Fruit fly (Drosophila melanogaster): ENCODE results near the gene Actn3.

The Actn3 gene

DNA sequence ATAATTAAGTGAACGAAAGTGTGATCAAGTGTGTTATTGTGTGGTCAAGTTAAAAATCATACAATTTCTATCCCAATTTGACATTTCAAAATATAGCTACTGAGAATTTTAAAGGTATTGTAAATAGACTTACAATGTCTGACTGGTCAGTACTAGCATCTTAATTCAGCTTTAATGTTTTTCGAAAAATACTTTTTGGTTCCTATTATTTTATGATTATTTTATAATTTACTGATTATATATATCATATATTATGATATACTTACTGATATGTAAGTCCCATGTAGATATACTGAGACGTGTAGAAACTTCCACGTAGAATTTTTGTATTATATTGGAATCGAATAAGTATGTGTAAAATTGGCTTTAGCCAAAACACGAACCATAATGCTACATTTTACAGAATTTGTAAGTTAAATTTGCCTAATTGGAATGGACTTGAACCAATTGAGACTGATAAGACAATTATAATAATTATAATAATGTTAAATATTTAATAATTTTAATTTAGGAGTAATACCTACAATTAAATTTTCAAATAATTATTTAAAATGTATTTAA, at the start of gene Actn3:
TSS of gene Actn3 (minus strand) at position 51 of the 561 bp plus-strand sequence.
- TF ChIP-seq CG7045 (GFP tag; optimal IDR thresholded peaks at IDR 0.05) = no peak
- no peak for TF ChIP-seq tj (GFP tag; optimal IDR thresholded peaks at IDR 0.05)
- TF ChIP-seq CG33017 (tag; optimal IDR thresholded peaks at IDR 0.05) = no peak
- TF ChIP-seq toe (GFP tag; optimal IDR thresholded peaks at IDR 0.05) = no peak
- TF ChIP-seq ovo (GFP tag; optimal IDR thresholded peaks at IDR 0.05) = no peak
- TF ChIP-seq CG1620 (GFP tag; optimal IDR thresholded peaks at IDR 0.05) = no peak
- no peak for TF ChIP-seq CG7101 (tag; optimal IDR thresholded peaks at IDR 0.05)
- TF ChIP-seq Crg-1 (GFP tag; optimal IDR thresholded peaks at IDR 0.05) = no peak
- TF ChIP-seq pad (GFP tag; optimal IDR thresholded peaks at IDR 0.05) = no peak
- TF ChIP-seq CG12768 (GFP tag; optimal IDR thresholded peaks at IDR 0.05) = no peak
- no peak for TF ChIP-seq kay (GFP tag; ENCODE audit: borderline replicate concordance)
- TF ChIP-seq cic (GFP tag; optimal IDR thresholded peaks at IDR 0.05) = no peak
- TF ChIP-seq Hr96 (GFP tag; optimal IDR thresholded peaks at IDR 0.05) = no peak
- TF ChIP-seq CG14711 (tag; optimal IDR thresholded peaks at IDR 0.05) = no peak
- no peak for TF ChIP-seq bab1 (GFP tag; optimal IDR thresholded peaks at IDR 0.05)
- TF ChIP-seq cnc (optimal IDR thresholded peaks at IDR 0.05) = no peak
- TF ChIP-seq CG5204 (GFP tag; optimal IDR thresholded peaks at IDR 0.05) = no peak

DNA sequence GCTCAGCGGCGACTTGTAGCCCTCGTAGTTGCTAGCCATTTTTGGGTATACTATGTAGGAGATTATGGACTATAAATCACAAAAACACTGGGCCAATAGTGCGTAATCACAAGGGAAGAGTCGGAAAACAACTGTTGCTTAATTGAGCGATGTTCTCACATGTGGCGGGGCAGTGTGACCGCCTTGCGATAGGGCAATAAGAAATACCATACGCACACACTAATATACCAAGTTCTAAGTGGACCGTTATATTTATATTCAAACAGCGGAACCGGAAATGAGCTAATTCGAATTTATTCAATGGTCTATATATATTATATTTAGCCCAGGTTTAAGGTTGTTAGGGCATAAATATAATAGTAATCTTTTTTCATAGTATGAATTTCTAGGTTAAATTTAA, 43.4 kb upstream of the Actn3 start, which contains the start of gene Adsl:
TSS of gene Adsl (minus strand) at position 165 of the 400 bp plus-strand sequence.
- TF ChIP-seq bab1 (GFP tag; optimal IDR thresholded peaks at IDR 0.05) (peak; percentile 85), CG1620 (GFP tag; optimal IDR thresholded peaks at IDR 0.05) (peak; percentile 18), toe (GFP tag; optimal IDR thresholded peaks at IDR 0.05) (no peak), Clk (GFP tag; optimal IDR thresholded peaks at IDR 0.05) (no peak), CG7101 (tag; optimal IDR thresholded peaks at IDR 0.05) (peak; percentile 59), Hr96 (GFP tag; optimal IDR thresholded peaks at IDR 0.05) (peak; percentile 18), cnc (optimal IDR thresholded peaks at IDR 0.05) (no peak), CG5204 (GFP tag; optimal IDR thresholded peaks at IDR 0.05) (no peak), CG33017 (tag; optimal IDR thresholded peaks at IDR 0.05) (peak; percentile 56), ovo (GFP tag; optimal IDR thresholded peaks at IDR 0.05) (peak; percentile 51), kay (GFP tag; ENCODE audit: borderline replicate concordance) (peak; percentile 82), Mnt (GFP tag; optimal IDR thresholded peaks at IDR 0.05) (peak; percentile 84), Crg-1 (GFP tag; optimal IDR thresholded peaks at IDR 0.05) (no peak), CG14711 (tag; optimal IDR thresholded peaks at IDR 0.05) (peak; percentile 23), CG7045 (GFP tag; optimal IDR thresholded peaks at IDR 0.05) (peak; percentile 24), tj (GFP tag; optimal IDR thresholded peaks at IDR 0.05) (peak; percentile 28), CG12768 (GFP tag; optimal IDR thresholded peaks at IDR 0.05) (no peak), pad (GFP tag; optimal IDR thresholded peaks at IDR 0.05) (peak; percentile 46), CG11617 (GFP tag; optimal IDR thresholded peaks at IDR 0.05) (peak; percentile 65), cic (GFP tag; optimal IDR thresholded peaks at IDR 0.05) (no peak)

DNA sequence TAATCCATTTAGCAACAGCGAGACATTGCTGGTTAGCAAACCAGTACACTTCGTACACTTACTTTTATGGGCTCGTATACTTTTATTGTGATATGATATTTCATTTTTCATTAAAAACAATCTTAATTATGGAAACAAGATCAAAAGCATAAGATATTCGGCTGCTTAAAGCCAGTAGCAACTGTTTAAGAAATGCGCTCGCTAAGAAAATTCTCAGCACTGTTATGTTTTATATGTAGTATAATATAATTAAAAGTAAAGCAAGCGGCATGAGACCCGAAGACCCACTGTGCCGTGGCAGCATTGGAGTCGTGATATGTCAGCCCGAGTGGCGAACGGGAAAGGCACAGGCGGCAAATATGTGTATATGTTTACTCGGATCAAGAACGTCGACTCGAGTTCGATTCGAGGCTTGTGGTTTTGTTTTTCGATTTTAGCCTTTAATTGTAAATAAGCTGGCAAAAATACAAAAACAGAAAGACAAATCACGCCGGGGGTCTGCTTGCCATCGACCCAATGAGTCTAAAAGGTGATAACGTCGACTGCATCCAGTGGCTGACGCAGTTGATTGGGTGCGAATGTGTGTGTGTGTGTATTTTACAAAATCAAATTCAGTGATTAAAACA, 41.4 kb upstream of the Actn3 start:
- no peak for TF ChIP-seq CG14711 (tag; optimal IDR thresholded peaks at IDR 0.05)
- peak; percentile 7 for TF ChIP-seq CG5204 (GFP tag; optimal IDR thresholded peaks at IDR 0.05)
- TF ChIP-seq kay (GFP tag; ENCODE audit: borderline replicate concordance) = peak; percentile 36

DNA sequence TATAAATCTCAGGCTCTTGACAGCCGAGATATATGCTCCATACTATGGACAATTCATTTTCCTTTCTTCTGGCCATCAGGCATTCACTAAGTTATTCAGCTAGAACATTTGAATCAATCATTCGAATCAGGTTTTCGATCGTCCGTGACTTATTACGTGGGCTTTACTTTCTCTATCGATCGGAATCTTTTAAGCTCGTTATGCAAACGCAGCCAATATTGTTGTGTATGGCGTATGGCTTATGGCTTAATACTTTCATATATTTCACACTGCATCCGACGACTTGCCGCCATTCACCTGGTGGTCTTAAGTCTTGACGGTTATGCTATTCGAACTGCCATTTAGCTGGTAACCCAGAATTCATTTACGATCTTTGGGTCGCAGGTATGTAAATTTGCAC, 38.6 kb upstream of the Actn3 start:
- TF ChIP-seq Hr96 (GFP tag; optimal IDR thresholded peaks at IDR 0.05) = no peak
- TF ChIP-seq CG11617 (GFP tag; optimal IDR thresholded peaks at IDR 0.05) = no peak
- TF ChIP-seq CG14711 (tag; optimal IDR thresholded peaks at IDR 0.05) = no peak
- no peak for TF ChIP-seq Mnt (GFP tag; optimal IDR thresholded peaks at IDR 0.05)
- no peak for TF ChIP-seq CG7101 (tag; optimal IDR thresholded peaks at IDR 0.05)
- TF ChIP-seq tj (GFP tag; optimal IDR thresholded peaks at IDR 0.05) = no peak
- no peak for TF ChIP-seq CG12768 (GFP tag; optimal IDR thresholded peaks at IDR 0.05)
- no peak for TF ChIP-seq ovo (GFP tag; optimal IDR thresholded peaks at IDR 0.05)
- TF ChIP-seq toe (GFP tag; optimal IDR thresholded peaks at IDR 0.05) = no peak
- TF ChIP-seq pad (GFP tag; optimal IDR thresholded peaks at IDR 0.05) = no peak
- TF ChIP-seq CG1620 (GFP tag; optimal IDR thresholded peaks at IDR 0.05) = no peak
- no peak for TF ChIP-seq CG33017 (tag; optimal IDR thresholded peaks at IDR 0.05)
- TF ChIP-seq cic (GFP tag; optimal IDR thresholded peaks at IDR 0.05) = no peak
- TF ChIP-seq kay (GFP tag; ENCODE audit: borderline replicate concordance) = no peak
- TF ChIP-seq Clk (GFP tag; optimal IDR thresholded peaks at IDR 0.05) = no peak
- TF ChIP-seq bab1 (GFP tag; optimal IDR thresholded peaks at IDR 0.05) = no peak
- TF ChIP-seq CG7045 (GFP tag; optimal IDR thresholded peaks at IDR 0.05) = no peak
- no peak for TF ChIP-seq cnc (optimal IDR thresholded peaks at IDR 0.05)

DNA sequence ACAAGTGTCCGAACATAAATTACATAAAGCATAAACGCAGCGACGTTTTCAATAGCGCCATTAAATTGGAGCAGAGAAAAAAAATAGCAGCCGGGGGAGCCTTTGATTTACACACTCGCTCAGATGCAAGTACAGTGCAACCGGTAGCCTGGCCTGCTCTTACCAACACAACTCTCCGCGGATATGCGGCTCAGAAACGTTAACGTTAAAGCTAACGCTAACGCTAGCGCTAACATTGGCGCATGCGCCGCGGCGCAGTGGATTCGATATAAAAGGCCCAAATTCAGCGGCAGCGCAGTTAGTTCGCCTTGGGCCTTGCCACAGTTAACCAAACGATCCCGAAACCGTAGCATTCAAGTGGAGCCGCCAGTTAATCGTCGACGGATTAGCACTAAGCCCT, 36.7 kb upstream of the Actn3 start, which contains the start of gene Pxd:
TSS of gene Pxd (plus strand) at position 301 of the 400 bp plus-strand sequence.
- TF ChIP-seq bab1 (GFP tag; optimal IDR thresholded peaks at IDR 0.05) (no peak), CG5204 (GFP tag; optimal IDR thresholded peaks at IDR 0.05) (no peak), CG12768 (GFP tag; optimal IDR thresholded peaks at IDR 0.05) (no peak), CG11617 (GFP tag; optimal IDR thresholded peaks at IDR 0.05) (no peak), Crg-1 (GFP tag; optimal IDR thresholded peaks at IDR 0.05) (no peak), CG14711 (tag; optimal IDR thresholded peaks at IDR 0.05) (no peak), ovo (GFP tag; optimal IDR thresholded peaks at IDR 0.05) (no peak), CG7045 (GFP tag; optimal IDR thresholded peaks at IDR 0.05) (no peak), kay (GFP tag; ENCODE audit: borderline replicate concordance) (no peak), toe (GFP tag; optimal IDR thresholded peaks at IDR 0.05) (no peak), cic (GFP tag; optimal IDR thresholded peaks at IDR 0.05) (no peak), pad (GFP tag; optimal IDR thresholded peaks at IDR 0.05) (no peak), Mnt (GFP tag; optimal IDR thresholded peaks at IDR 0.05) (no peak), cnc (optimal IDR thresholded peaks at IDR 0.05) (no peak), CG1620 (GFP tag; optimal IDR thresholded peaks at IDR 0.05) (no peak), Clk (GFP tag; optimal IDR thresholded peaks at IDR 0.05) (no peak)

DNA sequence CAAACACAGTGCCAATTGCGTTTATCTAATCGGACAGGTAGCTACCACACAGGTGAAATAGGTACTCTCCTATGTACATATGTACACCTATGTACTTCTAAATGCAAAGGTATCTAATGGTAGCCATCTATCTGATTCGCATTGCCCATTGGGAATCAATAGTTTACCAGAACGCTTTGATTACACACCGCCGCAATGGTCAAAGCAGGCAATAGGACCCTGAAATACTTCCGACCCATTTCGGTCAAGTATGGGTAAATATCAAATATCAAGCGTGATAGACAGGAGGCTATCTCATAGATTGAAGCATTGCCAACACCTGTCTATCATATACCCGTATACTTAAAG, 31.1 kb upstream of the Actn3 start:
- TF ChIP-seq cic (GFP tag; optimal IDR thresholded peaks at IDR 0.05) (no peak), pad (GFP tag; optimal IDR thresholded peaks at IDR 0.05) (no peak), CG33017 (tag; optimal IDR thresholded peaks at IDR 0.05) (no peak), CG14711 (tag; optimal IDR thresholded peaks at IDR 0.05) (no peak), toe (GFP tag; optimal IDR thresholded peaks at IDR 0.05) (no peak), CG7101 (tag; optimal IDR thresholded peaks at IDR 0.05) (no peak), CG5204 (GFP tag; optimal IDR thresholded peaks at IDR 0.05) (no peak)

Data from whole organism, adult.